Worm (Caenorhabditis elegans): Measurements from ENCODE around the gene C05D2.8.

Gene C05D2.8

ce11 chrIII:5610276-5610675 lies at the start of gene C05D2.8:
Gene C05D2.8 (minus strand): TSS chrIII:5610346.
- no peak for TF ChIP-seq unc-39 (tag; optimal IDR thresholded peaks at IDR 0.05)
- no peak for TF ChIP-seq daf-16 (GFP tag; optimal IDR thresholded peaks at IDR 0.05)
- TF ChIP-seq daf-16 (tag; optimal IDR thresholded peaks at IDR 0.05), result peak; percentile 71
- no peak for TF ChIP-seq lim-7 (GFP tag; IDR thresholded peaks at IDR 0.05)
- TF ChIP-seq zfp-2 (tag; optimal IDR thresholded peaks at IDR 0.05), result no peak
- TF ChIP-seq php-3 (GFP tag; IDR thresholded peaks at IDR 0.05), result 0 out of 2 replicates have a peak, but pooled peaks have one; percentile 39
- TF ChIP-seq nhr-10 (tag; optimal IDR thresholded peaks at IDR 0.05), result no peak
- no peak for TF ChIP-seq sdz-12 (GFP tag; optimal IDR thresholded peaks at IDR 0.05)
- no peak for TF ChIP-seq dmd-8 (GFP tag; IDR thresholded peaks at IDR 0.05)
- no peak for TF ChIP-seq fos-1 (tag; optimal IDR thresholded peaks at IDR 0.05)
- no peak for TF ChIP-seq unc-62 (GFP tag; optimal IDR thresholded peaks at IDR 0.05 in 1 of 2)
- no peak for TF ChIP-seq unc-62 (tag; optimal IDR thresholded peaks at IDR 0.05)
- peak; percentile 35 for TF ChIP-seq dve-1 (tag; optimal IDR thresholded peaks at IDR 0.05; ENCODE audit: insufficient read depth)
- TF ChIP-seq pqm-1 (tag; optimal IDR thresholded peaks at IDR 0.05), result peak; percentile 83
- no peak for TF ChIP-seq tag-97 (GFP tag; IDR thresholded peaks at IDR 0.05)
- TF ChIP-seq zfp-3 (GFP tag; conservative IDR thresholded peaks at IDR 0.05), result no peak
- TF ChIP-seq nhr-28 (tag; optimal IDR thresholded peaks at IDR 0.05), result peak; percentile 66
- no peak for TF ChIP-seq ZK546.5 (tag; optimal IDR thresholded peaks at IDR 0.05)

- TF ChIP-seq nhr-6 (tag; optimal IDR thresholded peaks at IDR 0.05), result no peak
- TF ChIP-seq madf-5 (GFP tag; IDR thresholded peaks at IDR 0.05), result no peak
- no peak for TF ChIP-seq ztf-11 (tag; optimal IDR thresholded peaks at IDR 0.05)
- TF ChIP-seq Y75B8A.6 (GFP tag; IDR thresholded peaks at IDR 0.05), result no peak
- TF ChIP-seq nhr-237 (tag; optimal IDR thresholded peaks at IDR 0.05), result no peak
- no peak for TF ChIP-seq daf-16 (GFP tag; optimal IDR thresholded peaks at IDR 0.05)
- no peak for TF ChIP-seq daf-16 (tag; optimal IDR thresholded peaks at IDR 0.05)
- TF ChIP-seq arid-1 (GFP tag; conservative IDR thresholded peaks at IDR 0.05), result no peak
- no peak for TF ChIP-seq lim-7 (GFP tag; IDR thresholded peaks at IDR 0.05)
- TF ChIP-seq dpl-1 (GFP tag; optimal IDR thresholded peaks at IDR 0.05), result no peak
- no peak for TF ChIP-seq lin-38 (GFP tag; IDR thresholded peaks at IDR 0.05)
- TF ChIP-seq lin-39 (tag; optimal IDR thresholded peaks at IDR 0.05), result no peak
- no peak for TF ChIP-seq fkh-10 (GFP tag; optimal IDR thresholded peaks at IDR 0.05)
- no peak for TF ChIP-seq nhr-10 (tag; optimal IDR thresholded peaks at IDR 0.05)
- no peak for TF ChIP-seq attf-4 (tag; optimal IDR thresholded peaks at IDR 0.05)
These were observed 46.8 kb upstream of the C05D2.8 start, which contains the start of gene sdz-21 for ce11 chrIII:5656941-5657340. Gene sdz-21 (minus strand): TSS chrIII:5657041.

- TF ChIP-seq ceh-44 (GFP tag; IDR thresholded peaks at IDR 0.05), result no peak
- no peak; the same call in 1 of the 2 replicates for TF ChIP-seq egl-43 (GFP tag; IDR thresholded peaks at IDR 0.05)
- TF ChIP-seq unc-130 (GFP tag; optimal IDR thresholded peaks at IDR 0.05), result peak; percentile 64
- no peak for TF ChIP-seq nhr-41 (GFP tag; IDR thresholded peaks at IDR 0.05)
- TF ChIP-seq nhr-48 (tag; optimal IDR thresholded peaks at IDR 0.05), result no peak
- TF ChIP-seq ces-1 (GFP tag; optimal IDR thresholded peaks at IDR 0.05), result no peak
- 0 out of 2 replicates have a peak, but pooled peaks have one; percentile 16 for TF ChIP-seq ctbp-1 (GFP tag; IDR thresholded peaks at IDR 0.05)
- peak; percentile 93 for TF ChIP-seq F49E8.2 (tag; optimal IDR thresholded peaks at IDR 0.05; ENCODE audit: borderline replicate concordance)
- peak; percentile 88 for TF ChIP-seq lin-38 (GFP tag; IDR thresholded peaks at IDR 0.05)
- TF ChIP-seq ceh-62 (tag; optimal IDR thresholded peaks at IDR 0.05), result no peak
- TF ChIP-seq spr-1 (tag; optimal IDR thresholded peaks at IDR 0.05), result no peak
- TF ChIP-seq sdz-12 (GFP tag; optimal IDR thresholded peaks at IDR 0.05), result no peak
- peak in 1 of 2 experiments; percentile 5 for TF ChIP-seq daf-16 (GFP tag; optimal IDR thresholded peaks at IDR 0.05)
- TF ChIP-seq daf-16 (tag; optimal IDR thresholded peaks at IDR 0.05), result peak; percentile 63
- 0 out of 2 replicates have a peak, but pooled peaks have one; percentile 29 for TF ChIP-seq F44E2.7 (GFP tag; IDR thresholded peaks at IDR 0.05)
- TF ChIP-seq attf-4 (tag; optimal IDR thresholded peaks at IDR 0.05), result no peak
- TF ChIP-seq lin-13 (GFP tag; optimal IDR thresholded peaks at IDR 0.05), result peak; percentile 60
- TF ChIP-seq arid-1 (GFP tag; conservative IDR thresholded peaks at IDR 0.05), result peak; percentile 33; the same call in 1 of the 2 replicates
- TF ChIP-seq unc-39 (tag; optimal IDR thresholded peaks at IDR 0.05), result no peak
- TF ChIP-seq nhr-42 (GFP tag; IDR thresholded peaks at IDR 0.05), result 0 out of 2 replicates have a peak, but pooled peaks have one; percentile 30
- TF ChIP-seq nhr-10 (tag; optimal IDR thresholded peaks at IDR 0.05), result no peak
- peak; percentile 35 for TF ChIP-seq hlh-11 (tag; optimal IDR thresholded peaks at IDR 0.05)
- no peak for TF ChIP-seq F37D6.2 (tag; optimal IDR thresholded peaks at IDR 0.05)
- TF ChIP-seq nhr-111 (GFP tag; optimal IDR thresholded peaks at IDR 0.05), result no peak
- peak; percentile 72 for TF ChIP-seq T26A8.4 (GFP tag; IDR thresholded peaks at IDR 0.05)
- no peak for TF ChIP-seq zfp-2 (tag; optimal IDR thresholded peaks at IDR 0.05)
- no peak for TF ChIP-seq ceh-28 (tag; optimal IDR thresholded peaks at IDR 0.05)
- TF ChIP-seq Y48G9A.11 (GFP tag; IDR thresholded peaks at IDR 0.05), result peak; percentile 57
- peak; percentile 9 for TF ChIP-seq zip-2 (tag; optimal IDR thresholded peaks at IDR 0.05)
These were observed 43.6 kb upstream of the C05D2.8 start for ce11 chrIII:5653692-5654105.

All from whole organism, L4 larva.